Fruit fly (Drosophila melanogaster) whole organism, embryonic: ENCODE measurements around the gene JIL-1.
A peak's percentile ranks its signal among the peaks of the same experiment; 100 is the strongest.

Source experiments
- Atf-2 ChIP-seq: fragments of 200-800 bp; sonication (Bioruptor generic); optimal IDR thresholded peaks from 2 replicates; lab custom pipeline; 2016; ENCODE audit warnings: missing biosample characterization, missing genetic modification characterization
- B-H1 ChIP-seq: fragments of 200-800 bp; sonication (Bioruptor generic); IDR thresholded peaks from 3 replicates; pipeline ENCODE4 v1.3.6; 2022; ENCODE audit warnings: missing biosample characterization, missing genetic modification characterization
- Bdp1 ChIP-seq: fragments of 200-800 bp; sonication (Bioruptor generic); optimal IDR thresholded peaks from 3 replicates; lab custom pipeline; 2016; ENCODE audit warnings: missing biosample characterization, missing genetic modification characterization
- BtbVII ChIP-seq: fragments of 200-800 bp; sonication (Bioruptor generic); optimal IDR thresholded peaks from 3 replicates; lab custom pipeline; 2017; ENCODE audit warnings: missing biosample characterization, mild to moderate bottlenecking, missing genetic modification characterization
- CG10274 ChIP-seq: fragments of 200-800 bp; sonication (Bioruptor generic); optimal IDR thresholded peaks from 3 replicates; lab custom pipeline; 2017; ENCODE audit warnings: missing biosample characterization, mild to moderate bottlenecking, missing genetic modification characterization
- CG10462 ChIP-seq: fragments of 200-800 bp; sonication (Bioruptor generic); optimal IDR thresholded peaks from 2 replicates; lab custom pipeline; 2016; ENCODE audit warnings: missing biosample characterization, missing genetic modification characterization
- CG10543 ChIP-seq: fragments of 200-800 bp; sonication (Bioruptor generic); optimal IDR thresholded peaks from 3 replicates; lab custom pipeline; 2017; ENCODE audit warnings: missing biosample characterization, mild to moderate bottlenecking, missing genetic modification characterization, moderate library complexity
- CG15696 ChIP-seq: fragments of 200-800 bp; sonication (Bioruptor generic); optimal IDR thresholded peaks from 2 replicates; lab custom pipeline; 2019; ENCODE audit warnings: missing biosample characterization, mild to moderate bottlenecking, missing genetic modification characterization, moderate library complexity
- CG17186 ChIP-seq: fragments of 200-800 bp; sonication (Bioruptor generic); optimal IDR thresholded peaks from 3 replicates; lab custom pipeline; 2017; ENCODE audit warnings: missing biosample characterization, missing genetic modification reagents, missing genetic modification characterization
- CG18764 ChIP-seq: fragments of 200-800 bp; sonication (Bioruptor generic); optimal IDR thresholded peaks from 3 replicates; lab custom pipeline; 2016; ENCODE audit warnings: missing biosample characterization, missing genetic modification characterization
- CG2678 ChIP-seq: fragments of 200-800 bp; sonication (Bioruptor generic); optimal IDR thresholded peaks from 3 replicates; lab custom pipeline; 2019; ENCODE audit warnings: missing biosample characterization, mild to moderate bottlenecking, missing genetic modification characterization, moderate library complexity
- CG30403 ChIP-seq: fragments of 200-800 bp; sonication (Bioruptor generic); optimal IDR thresholded peaks from 3 replicates; lab custom pipeline; 2016; ENCODE audit warnings: missing biosample characterization, missing genetic modification characterization
- CG4328 ChIP-seq: fragments of 200-800 bp; sonication (Bioruptor generic); optimal IDR thresholded peaks from 3 replicates; lab custom pipeline; 2017; ENCODE audit warnings: missing biosample characterization, missing genetic modification reagents, missing genetic modification characterization
- CG4854 ChIP-seq: fragments of 200-800 bp; sonication (Bioruptor generic); optimal IDR thresholded peaks from 2 replicates; lab custom pipeline; 2016; ENCODE audit warnings: missing biosample characterization, missing genetic modification characterization, inconsistent platforms
- CG8281 ChIP-seq: fragments of 200-800 bp; sonication (Bioruptor generic); optimal IDR thresholded peaks from 2 replicates; lab custom pipeline; 2018; ENCODE audit warnings: missing biosample characterization, mild to moderate bottlenecking, missing genetic modification characterization, moderate library complexity
- CG8388 ChIP-seq: fragments of 200-800 bp; sonication (Bioruptor generic); optimal IDR thresholded peaks from 2 replicates; lab custom pipeline; 2019; ENCODE audit warnings: missing biosample characterization, mild to moderate bottlenecking, missing genetic modification characterization, moderate library complexity
- CG8478 ChIP-seq: fragments of >200 bp; optimal IDR thresholded peaks from 2 replicates; lab custom pipeline; 2018
- CG9876 ChIP-seq: fragments of 200-800 bp; sonication (Bioruptor generic); optimal IDR thresholded peaks from 2 replicates; lab custom pipeline; 2016; ENCODE audit warnings: missing biosample characterization, missing genetic modification characterization
- CHES-1-like ChIP-seq: fragments of 200-800 bp; sonication (Bioruptor generic); optimal IDR thresholded peaks from 2 replicates; lab custom pipeline; 2016; ENCODE audit warnings: missing biosample characterization, missing genetic modification characterization
- Dek ChIP-seq: fragments of 200-800 bp; sonication (Bioruptor generic); optimal IDR thresholded peaks from 3 replicates; lab custom pipeline; 2019; ENCODE audit warnings: missing biosample characterization, mild to moderate bottlenecking, missing genetic modification characterization, moderate library complexity
- Dfd ChIP-seq, 2 experiments: fragments of >200 bp; optimal IDR thresholded peaks; 2 replicates each; lab custom pipeline; 2017; ENCODE audit warnings: missing biosample characterization in 2 of 2, missing genetic modification characterization in 2 of 2
- Dip3 ChIP-seq: fragments of 200-800 bp; sonication (Bioruptor generic); optimal IDR thresholded peaks from 3 replicates; lab custom pipeline; 2016; ENCODE audit warnings: missing biosample characterization, missing genetic modification characterization
- Dll ChIP-seq: fragments of 200-800 bp; sonication (Bioruptor generic); IDR thresholded peaks from 4 replicates; pipeline ENCODE4 v1.3.6; 2022; ENCODE audit warnings: missing biosample characterization, missing genetic modification characterization; ENCODE audit not compliant: partially characterized antibody
- Drgx ChIP-seq: fragments of 200-800 bp; sonication (Bioruptor generic); IDR thresholded peaks from 2 replicates; pipeline ENCODE4 v1.3.6; 2022; ENCODE audit warnings: missing biosample characterization, missing genetic modification characterization
- Gsc ChIP-seq: fragments of 200-800 bp; sonication (Bioruptor generic); IDR thresholded peaks from 2 replicates; pipeline ENCODE4 v1.3.6; 2022; ENCODE audit warnings: missing biosample characterization, missing genetic modification characterization
- Lhr ChIP-seq: fragments of 200-800 bp; sonication (Bioruptor generic); optimal IDR thresholded peaks from 3 replicates; lab custom pipeline; 2017; ENCODE audit warnings: mild to moderate bottlenecking, missing biosample characterization, missing genetic modification reagents, missing genetic modification characterization
- ac ChIP-seq: fragments of 200-800 bp; sonication (Bioruptor generic); optimal IDR thresholded peaks from 3 replicates; lab custom pipeline; 2017; ENCODE audit warnings: missing biosample characterization, mild to moderate bottlenecking, missing genetic modification characterization
- ase ChIP-seq: fragments of 200-800 bp; sonication (Bioruptor generic); IDR thresholded peaks from 3 replicates; pipeline ENCODE4 v1.3.6; 2022; ENCODE audit warnings: missing biosample characterization, missing genetic modification characterization
- btn ChIP-seq: fragments of 200-800 bp; sonication (Bioruptor generic); optimal IDR thresholded peaks from 2 replicates; lab custom pipeline; 2016; ENCODE audit warnings: missing biosample characterization, missing genetic modification characterization
- ci ChIP-seq: fragments of 200-800 bp; sonication (Bioruptor generic); IDR thresholded peaks from 3 replicates; pipeline ENCODE4 v1.3.6; 2022; ENCODE audit warnings: missing biosample characterization, missing genetic modification characterization
- croc ChIP-seq: fragments of 200-800 bp; sonication (Bioruptor generic); conservative IDR thresholded peaks from 3 replicates; pipeline ENCODE4 v1.3.6; 2022; ENCODE audit warnings: missing biosample characterization, missing genetic modification characterization
- crp ChIP-seq, 2 experiments: fragments of 200-800 bp; sonication (Bioruptor generic); optimal IDR thresholded peaks; 2 replicates in 1 of 2; 3 replicates in 1 of 2; lab custom pipeline; 2017; ENCODE audit warnings: missing biosample characterization in 2 of 2, missing genetic modification characterization in 2 of 2, mild to moderate bottlenecking in 1 of 2, moderate library complexity in 1 of 2
- ewg ChIP-seq: fragments of 200-800 bp; sonication (Bioruptor generic); optimal IDR thresholded peaks from 3 replicates; lab custom pipeline; 2017; ENCODE audit warnings: mild to moderate bottlenecking, missing biosample characterization, missing genetic modification reagents, missing genetic modification characterization
- fd96Cb ChIP-seq: fragments of 200-800 bp; sonication (Bioruptor generic); optimal IDR thresholded peaks from 2 replicates; lab custom pipeline; 2018; ENCODE audit warnings: missing biosample characterization, mild to moderate bottlenecking, missing genetic modification characterization, moderate library complexity
- gcm2 ChIP-seq: fragments of 200-800 bp; sonication (Bioruptor generic); optimal IDR thresholded peaks from 2 replicates; lab custom pipeline; 2016; ENCODE audit warnings: missing biosample characterization, missing genetic modification characterization
- gem ChIP-seq: fragments of 200-800 bp; sonication (Bioruptor generic); optimal IDR thresholded peaks from 2 replicates; lab custom pipeline; 2019; ENCODE audit warnings: missing biosample characterization, mild to moderate bottlenecking, missing genetic modification characterization, moderate library complexity
- gsb-n ChIP-seq: fragments of 200-800 bp; sonication (Bioruptor generic); optimal IDR thresholded peaks from 3 replicates; lab custom pipeline; 2018; ENCODE audit warnings: missing biosample characterization, mild to moderate bottlenecking, missing genetic modification characterization
- ind ChIP-seq: fragments of 200-800 bp; sonication (Bioruptor generic); optimal IDR thresholded peaks from 3 replicates; lab custom pipeline; 2016; ENCODE audit warnings: missing biosample characterization, missing genetic modification characterization
- kay ChIP-seq: fragments of 200-800 bp; sonication (Bioruptor generic); optimal IDR thresholded peaks from 2 replicates; lab custom pipeline; 2016; ENCODE audit warnings: missing biosample characterization, missing genetic modification characterization
- lilli ChIP-seq: fragments of 200-800 bp; sonication (Bioruptor generic); optimal IDR thresholded peaks from 3 replicates; lab custom pipeline; 2016; ENCODE audit warnings: missing biosample characterization, missing genetic modification characterization
- oc ChIP-seq: fragments of 200-800 bp; sonication (Bioruptor generic); optimal IDR thresholded peaks from 2 replicates; lab custom pipeline; 2018; ENCODE audit warnings: missing biosample characterization, mild to moderate bottlenecking, missing genetic modification characterization, moderate library complexity
- pan ChIP-seq, 4 experiments: fragments of >200 bp in 3 of 4; fragments of 200-800 bp in 1 of 4; sonication (Bioruptor generic) in 1 of 4; optimal IDR thresholded peaks in 3 of 4; IDR thresholded peaks in 1 of 4; 2 replicates each; pipeline versions ENCODE4 v1.3.6 to Lab custom; 2017 to 2022; ENCODE audit warnings: missing biosample characterization in 2 of 4, missing genetic modification characterization in 2 of 4, mixed read lengths in 1 of 4
- row ChIP-seq: fragments of 200-800 bp; sonication (Bioruptor generic); IDR thresholded peaks from 3 replicates; pipeline ENCODE4 v1.3.6; 2022; ENCODE audit warnings: missing biosample characterization, missing genetic modification characterization
- schlank ChIP-seq: fragments of 200-800 bp; sonication (Bioruptor generic); optimal IDR thresholded peaks from 2 replicates; lab custom pipeline; 2018; ENCODE audit warnings: missing biosample characterization, mild to moderate bottlenecking, missing genetic modification characterization
- sd ChIP-seq: fragments of 200-800 bp; sonication (Bioruptor generic); optimal IDR thresholded peaks from 3 replicates; lab custom pipeline; 2018; ENCODE audit warnings: missing biosample characterization, mild to moderate bottlenecking, missing genetic modification characterization, moderate library complexity
- sqz ChIP-seq: fragments of 200-800 bp; sonication (Bioruptor generic); optimal IDR thresholded peaks from 3 replicates; lab custom pipeline; 2018; ENCODE audit warnings: missing biosample characterization, mild to moderate bottlenecking, missing genetic modification characterization
- tap ChIP-seq: fragments of 200-800 bp; optimal IDR thresholded peaks from 3 replicates; lab custom pipeline; 2019; ENCODE audit warnings: missing biosample characterization, mild to moderate bottlenecking, missing genetic modification characterization, moderate library complexity
- ttk ChIP-seq: fragments of 200-800 bp; sonication (Bioruptor generic); IDR thresholded peaks from 2 replicates; pipeline ENCODE4 v2.1.2; 2022; ENCODE audit warnings: missing biosample characterization, missing genetic modification characterization
- vnd ChIP-seq: fragments of 200-800 bp; sonication (Bioruptor generic); IDR thresholded peaks from 3 replicates; pipeline ENCODE4 v1.3.6; 2022; ENCODE audit warnings: missing biosample characterization, missing genetic modification characterization; ENCODE audit not compliant: partially characterized antibody

The JIL-1 gene

dm6 chr3L:11091943-11092609 lies 917 bp downstream of the JIL-1 start (continued):
- peak; percentile 48 for TF ChIP-seq Dip3 (GFP tag; lab: Kevin White, UChicago)
- TF ChIP-seq Gsc, result no peak
- peak; percentile 43 for TF ChIP-seq kay (GFP tag; lab: Kevin White, UChicago)
- TF ChIP-seq Dll (GFP tag; lab: Robert Waterston, UW), result no peak
- TF ChIP-seq ewg (GFP tag; lab: Kevin White, UChicago), result peak; percentile 7
- TF ChIP-seq lilli (GFP tag; lab: Kevin White, UChicago), result peak; percentile 30
- no peak for TF ChIP-seq vnd (GFP tag; lab: Robert Waterston, UW)
- TF ChIP-seq ttk (GFP tag; lab: Robert Waterston, UW), result no peak
- peak; percentile 62 for TF ChIP-seq oc (tag; lab: Kevin White, UChicago)
- no peak for TF ChIP-seq CG10543
- peak; percentile 19 for TF ChIP-seq gsb-n
- no peak for TF ChIP-seq CG8478 (lab: Kevin White, UChicago)
- no peak for TF ChIP-seq BtbVII (GFP tag; lab: Kevin White, UChicago)
- TF ChIP-seq CG2678 (tag; lab: Kevin White, UChicago), result no peak
- TF ChIP-seq CG8388 (GFP tag; lab: Kevin White, UChicago), result no peak
- TF ChIP-seq CG10462 (GFP tag; lab: Kevin White, UChicago), result peak; percentile 43
- TF ChIP-seq CG10274 (GFP tag; lab: Kevin White, UChicago), result no peak
- TF ChIP-seq Dfd (GFP tag; optimal IDR thresholded peaks at IDR 0.05; lab: Kevin White, UChicago), result no peak
- TF ChIP-seq Atf-2 (GFP tag; lab: Kevin White, UChicago), result peak; percentile 34
- TF ChIP-seq CG30403, result peak; percentile 53
- peak; percentile 44 for TF ChIP-seq ind (GFP tag; lab: Kevin White, UChicago)
- TF ChIP-seq CG15696 (tag; lab: Kevin White, UChicago), result no peak
- peak; percentile 2 for TF ChIP-seq Dek (tag; lab: Kevin White, UChicago)
- peak; percentile 56 for TF ChIP-seq sqz (GFP tag; lab: Kevin White, UChicago)
- TF ChIP-seq gcm2 (GFP tag; lab: Kevin White, UChicago), result no peak
- TF ChIP-seq ci (GFP tag; lab: Robert Waterston, UW), result peak; percentile 77; the same call in 2 of the 3 replicates
- TF ChIP-seq croc (GFP tag; lab: Robert Waterston, UW), result no peak
- TF ChIP-seq fd96Cb (tag; lab: Kevin White, UChicago), result no peak
- no peak for TF ChIP-seq tap (tag; lab: Kevin White, UChicago)
- TF ChIP-seq pan (optimal IDR thresholded peaks at IDR 0.05; lab: Kevin White, UChicago), result no peak
- TF ChIP-seq pan (GFP tag; optimal IDR thresholded peaks at IDR 0.05 in 1 of 2, IDR thresholded peaks at IDR 0.05 in 1 of 2), result peak in 1 of 2 experiments; percentile 64
- no peak for TF ChIP-seq B-H1 (GFP tag; lab: Robert Waterston, UW)
- no peak for TF ChIP-seq CG8281 (tag; lab: Kevin White, UChicago)
- TF ChIP-seq Lhr, result no peak
- TF ChIP-seq sd (tag; lab: Kevin White, UChicago), result peak; percentile 34
- TF ChIP-seq CG9876, result peak; percentile 59
- peak; percentile 14 for TF ChIP-seq CG4854 (GFP tag; lab: Kevin White, UChicago)
- no peak for TF ChIP-seq ase (GFP tag; lab: Robert Waterston, UW)
- peak; percentile 10 for TF ChIP-seq gem (tag; lab: Kevin White, UChicago)
- TF ChIP-seq crp (GFP tag; optimal IDR thresholded peaks at IDR 0.05; lab: Kevin White, UChicago), result peak in 1 of 2 experiments; percentile 39
- TF ChIP-seq Drgx (GFP tag; lab: Robert Waterston, UW), result no peak
- TF ChIP-seq CG18764, result peak; percentile 52
- peak; percentile 27 for TF ChIP-seq CG17186 (GFP tag; lab: Kevin White, UChicago)
- TF ChIP-seq CG4328 (GFP tag; lab: Kevin White, UChicago), result peak; percentile 35
- TF ChIP-seq CHES-1-like (GFP tag; lab: Kevin White, UChicago), result peak; percentile 63
- TF ChIP-seq Bdp1, result peak; percentile 50
- no peak for TF ChIP-seq schlank
- no peak for TF ChIP-seq ac (GFP tag; lab: Kevin White, UChicago)
- TF ChIP-seq btn (GFP tag; lab: Kevin White, UChicago), result peak; percentile 45
- TF ChIP-seq row (GFP tag; lab: Robert Waterston, UW), result no peak; the same call in 1 of the 3 replicates
